Worm (Caenorhabditis elegans) whole organism, young adult: ENCODE data around the gene C32H11.3.

Source experiments
- F49E8.2 ChIP-seq: sonication (generic microtip); optimal IDR thresholded peaks from 3 replicates; lab custom pipeline; 2017; ENCODE audit warnings: missing genetic modification characterization, mild to moderate bottlenecking, missing compliant biosample characterization, antibody characterized with exemption, moderate library complexity; ENCODE audit not compliant: insufficient read depth
- Y79H2A.3 ChIP-seq: fragments of 200-800 bp; sonication (Bioruptor generic); conservative IDR thresholded peaks from 2 replicates; pipeline ENCODE4 v1.3.6; 2022; ENCODE audit warnings: missing genetic modification reagents, missing genetic modification characterization, missing compliant biosample characterization
- ceh-27 ChIP-seq: fragments of 200-800 bp; sonication (Bioruptor generic); optimal IDR thresholded peaks from 2 replicates; lab custom pipeline; 2018; ENCODE audit warnings: mild to moderate bottlenecking, missing genetic modification characterization, moderate library complexity, missing compliant biosample characterization
- fkh-3 ChIP-seq: sonication (generic microtip); optimal IDR thresholded peaks from 2 replicates; lab custom pipeline; 2016; ENCODE audit warnings: mild to moderate bottlenecking, missing genetic modification characterization, missing compliant biosample characterization
- hrde-1 ChIP-seq: sonication (generic microtip); optimal IDR thresholded peaks from 2 replicates; lab custom pipeline; 2016; ENCODE audit warnings: missing genetic modification characterization, mild to moderate bottlenecking, missing compliant biosample characterization, moderate library complexity, missing genotype, missing genetic modification reagents, borderline replicate concordance
- lin-26 ChIP-seq: fragments of 200-800 bp; sonication (Bioruptor generic); IDR thresholded peaks from 2 replicates; pipeline ENCODE4 v1.3.6; 2022; ENCODE audit warnings: missing genetic modification reagents, missing genetic modification characterization, missing compliant biosample characterization
- nhr-120 ChIP-seq: fragments of 200-800 bp; sonication (Bioruptor generic); IDR thresholded peaks from 2 replicates; pipeline ENCODE4 v1.3.6; 2022; ENCODE audit warnings: missing genetic modification characterization, missing compliant biosample characterization
- rcor-1 ChIP-seq: fragments of 200-800 bp; sonication (Bioruptor generic); IDR thresholded peaks from 2 replicates; pipeline ENCODE4 v1.3.6; 2022; ENCODE audit warnings: missing genetic modification reagents, missing genetic modification characterization, missing compliant biosample characterization
- snpc-3.4 ChIP-seq: sonication (generic microtip); optimal IDR thresholded peaks from 2 replicates; lab custom pipeline; 2017; ENCODE audit warnings: missing genetic modification characterization, mild to moderate bottlenecking, missing compliant biosample characterization, antibody characterized with exemption, moderate library complexity, missing genotype, missing genetic modification reagents
- somi-1 ChIP-seq: fragments of 200-800 bp; sonication (Bioruptor generic); optimal IDR thresholded peaks from 2 replicates; lab custom pipeline; 2018; ENCODE audit warnings: mild to moderate bottlenecking, missing genetic modification characterization, missing compliant biosample characterization
- unc-62 ChIP-seq: fragments of 150-350 bp; optimal IDR thresholded peaks from 2 replicates; lab custom pipeline; 2014; ENCODE audit warnings: missing biosample characterization, missing genetic modification reagents, missing genetic modification characterization
- ztf-26 ChIP-seq: sonication (generic microtip); optimal IDR thresholded peaks from 2 replicates; lab custom pipeline; 2017; ENCODE audit warnings: missing genetic modification characterization, missing compliant biosample characterization

DNA sequence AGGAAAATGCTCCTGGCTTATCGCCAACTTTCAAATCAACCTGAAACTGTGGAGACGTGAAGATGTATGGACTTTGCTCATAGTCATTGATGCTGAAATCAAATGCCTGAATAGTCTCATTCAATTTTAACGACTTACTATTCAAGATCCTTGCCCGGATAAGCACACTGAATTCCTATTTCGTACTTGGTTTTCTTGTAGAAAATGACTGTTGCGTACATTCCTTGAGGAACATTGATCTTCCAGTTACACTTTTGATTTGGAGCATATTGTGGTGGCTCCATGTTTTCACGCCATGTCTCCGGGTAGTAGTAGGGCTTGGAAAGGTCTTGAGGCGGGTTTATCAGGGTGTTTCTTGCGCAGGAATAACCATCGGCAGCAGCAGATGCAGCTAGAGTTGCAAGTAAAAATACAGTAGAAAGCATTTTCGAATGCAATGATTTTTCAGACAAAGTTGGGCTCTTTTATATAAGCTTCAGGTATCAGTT lies 3.8 kb upstream of the C32H11.3 start, which contains the start of gene irg-6:
- no peak for TF ChIP-seq snpc-3.4
- no peak for TF ChIP-seq unc-62 (GFP tag; lab: Kevin White, UChicago)
- no peak for TF ChIP-seq ceh-27
- no peak for TF ChIP-seq F49E8.2 (tag; lab: Kevin White, UChicago)
- TF ChIP-seq Y79H2A.3 (GFP tag; lab: Robert Waterston, UW) = no peak
- no peak for TF ChIP-seq somi-1
- no peak for TF ChIP-seq fkh-3 (tag; lab: Kevin White, UChicago)
- no peak for TF ChIP-seq lin-26 (GFP tag; lab: Robert Waterston, UW)
- TF ChIP-seq rcor-1 (GFP tag; lab: Robert Waterston, UW) = no peak
- TF ChIP-seq hrde-1 (tag; lab: Kevin White, UChicago) = no peak
- no peak for TF ChIP-seq nhr-120 (GFP tag; lab: Robert Waterston, UW)
- no peak for TF ChIP-seq ztf-26 (tag; lab: Kevin White, UChicago)
